Worm (Caenorhabditis elegans): ENCODE results near the gene his-60.

his-60 gene

DNA sequence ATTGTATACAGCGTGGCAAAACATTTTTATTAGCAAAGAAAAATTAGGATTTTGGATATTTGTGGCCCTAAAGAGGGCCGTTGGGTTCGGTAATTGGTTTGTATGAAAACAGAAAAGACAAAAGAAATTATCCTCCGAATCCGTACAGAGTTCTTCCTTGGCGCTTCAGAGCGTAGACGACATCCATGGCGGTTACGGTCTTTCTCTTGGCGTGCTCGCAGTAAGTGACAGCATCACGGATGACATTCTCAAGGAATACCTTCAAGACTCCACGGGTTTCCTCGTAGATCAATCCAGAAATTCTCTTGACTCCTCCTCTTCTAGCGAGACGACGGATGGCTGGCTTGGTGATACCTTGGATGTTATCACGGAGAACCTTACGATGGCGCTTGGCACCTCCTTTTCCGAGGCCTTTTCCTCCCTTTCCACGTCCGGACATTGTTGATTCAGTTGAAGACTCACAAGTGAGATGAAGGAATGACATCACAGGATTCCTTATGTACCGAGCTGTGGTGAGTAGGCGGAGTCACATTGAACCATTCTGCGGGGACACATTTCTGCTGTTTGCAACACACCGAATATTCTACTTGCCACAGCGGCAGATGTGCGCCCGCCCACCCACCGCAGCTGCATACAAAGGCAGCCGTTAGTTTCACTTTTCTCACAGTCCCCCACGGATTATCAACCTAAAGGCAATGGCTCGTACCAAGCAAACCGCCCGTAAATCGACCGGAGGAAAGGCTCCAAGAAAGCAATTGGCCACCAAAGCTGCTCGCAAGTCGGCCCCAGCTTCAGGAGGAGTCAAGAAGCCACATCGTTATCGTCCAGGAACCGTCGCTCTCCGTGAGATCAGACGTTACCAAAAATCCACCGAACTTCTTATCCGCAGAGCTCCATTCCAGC is at the start of gene his-60, which contains the start of gene his-59:
his-60 (minus strand) TSS at position 439 of the 903 bp plus-strand sequence.
his-59 (plus strand) TSS at position 696 of the 903 bp plus-strand sequence.
- TF ChIP-seq elt-1 (tag; optimal IDR thresholded peaks at IDR 0.05) (no peak), gmeb-1 (tag; optimal IDR thresholded peaks at IDR 0.05) (no peak), ceh-16 (tag; optimal IDR thresholded peaks at IDR 0.05) (peak; percentile 96), nhr-12 (tag; optimal IDR thresholded peaks at IDR 0.05) (no peak), sma-3 (GFP tag; optimal IDR thresholded peaks at IDR 0.05) (peak; percentile 12), alr-1 (tag; optimal IDR thresholded peaks at IDR 0.05) (no peak), unc-62 (GFP tag; optimal IDR thresholded peaks at IDR 0.05) (no peak), dmd-4 (tag; optimal IDR thresholded peaks at IDR 0.05) (no peak), sma-9 (GFP tag; optimal IDR thresholded peaks at IDR 0.05) (peak; percentile 63), sma-9 (tag; optimal IDR thresholded peaks at IDR 0.05) (no peak), fos-1 (tag; optimal IDR thresholded peaks at IDR 0.05) (peak; percentile 2), sem-4 (tag; optimal IDR thresholded peaks at IDR 0.05) (peak; percentile 11), R02D3.7 (tag; optimal IDR thresholded peaks at IDR 0.05) (no peak), mab-5 (tag; optimal IDR thresholded peaks at IDR 0.05) (peak; percentile 58), crh-2 (tag; optimal IDR thresholded peaks at IDR 0.05) (peak; percentile 19), ceh-82 (tag; optimal IDR thresholded peaks at IDR 0.05) (no peak), lin-13 (GFP tag; optimal IDR thresholded peaks at IDR 0.05) (peak; percentile 29)

DNA sequence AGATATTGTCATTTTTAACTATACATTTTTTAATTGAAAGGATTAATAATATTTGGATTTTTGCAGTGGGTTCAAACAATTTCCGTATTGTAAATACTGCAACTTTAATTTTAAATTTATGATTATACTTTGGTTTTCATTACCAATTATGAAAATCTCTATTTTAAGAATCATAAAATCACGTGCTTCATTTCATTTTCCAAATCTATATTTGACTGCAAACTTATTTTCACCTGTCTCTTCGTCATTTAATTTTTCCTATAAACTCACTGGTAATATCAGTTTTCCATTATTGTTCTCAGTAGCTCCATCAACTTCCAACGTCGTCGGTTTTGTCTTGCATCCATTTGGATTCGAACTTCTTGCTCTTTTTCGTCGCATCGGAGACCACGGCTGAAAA is 44.6 kb upstream of the his-60 start, which contains the start of gene R05G6.1:
R05G6.1 (plus strand) TSS at position 301 of the 400 bp plus-strand sequence.
- TF ChIP-seq ZK546.5 (tag; optimal IDR thresholded peaks at IDR 0.05) = no peak
- no peak for TF ChIP-seq alr-1 (tag; optimal IDR thresholded peaks at IDR 0.05)
- TF ChIP-seq sem-4 (tag; optimal IDR thresholded peaks at IDR 0.05) = no peak
- TF ChIP-seq sma-3 (GFP tag; optimal IDR thresholded peaks at IDR 0.05) = no peak
- no peak for TF ChIP-seq unc-62 (GFP tag; optimal IDR thresholded peaks at IDR 0.05)
- TF ChIP-seq nhr-77 (tag; optimal IDR thresholded peaks at IDR 0.05) = no peak
- TF ChIP-seq nhr-237 (tag; optimal IDR thresholded peaks at IDR 0.05) = no peak
- TF ChIP-seq fos-1 (tag; optimal IDR thresholded peaks at IDR 0.05) = no peak
- TF ChIP-seq lsy-2 (tag; optimal IDR thresholded peaks at IDR 0.05) = no peak
- no peak for TF ChIP-seq nhr-23 (tag; optimal IDR thresholded peaks at IDR 0.05)
- no peak for TF ChIP-seq nhr-11 (tag; optimal IDR thresholded peaks at IDR 0.05)
- TF ChIP-seq ztf-1 (GFP tag; conservative IDR thresholded peaks at IDR 0.05) = no peak

DNA sequence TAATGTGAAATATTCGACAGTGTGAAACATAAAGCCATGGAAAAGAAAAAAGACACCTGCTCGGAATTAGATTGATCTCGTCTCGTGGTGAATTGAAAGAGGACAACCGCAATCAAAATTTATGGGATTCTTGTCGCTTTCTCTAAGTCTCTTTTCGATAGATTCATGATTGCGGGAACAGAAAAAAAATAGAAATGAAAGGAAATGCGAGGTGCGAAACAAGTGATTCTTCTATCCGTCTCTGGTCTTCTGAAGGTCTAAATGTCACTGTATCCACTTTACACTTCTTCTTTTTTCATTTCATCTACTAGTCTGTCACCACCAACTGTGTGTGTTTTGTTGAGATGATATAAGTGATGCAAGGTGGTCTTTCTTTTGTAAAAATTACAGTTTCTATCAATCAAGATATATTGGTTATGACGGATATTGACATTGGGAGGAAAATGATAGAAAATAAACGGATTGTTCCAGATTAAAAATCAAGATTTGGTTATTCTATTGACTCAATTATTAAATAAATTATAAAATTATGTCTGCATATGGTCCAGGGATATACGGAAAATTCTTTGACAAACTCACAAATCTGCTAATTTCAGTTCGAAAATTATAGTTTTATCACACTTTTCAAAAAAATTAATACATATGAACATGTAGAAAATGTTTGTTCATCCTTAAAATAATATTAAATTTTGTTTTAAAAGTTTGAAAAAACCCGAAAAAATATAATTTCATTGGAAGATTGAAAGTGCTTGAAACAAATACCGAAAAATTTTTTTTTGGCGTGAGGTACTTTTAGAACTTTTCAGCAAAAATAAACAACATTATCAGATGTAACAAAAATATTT is 42.7 kb upstream of the his-60 start:
- TF ChIP-seq elt-3 (tag; optimal IDR thresholded peaks at IDR 0.05) (no peak), gmeb-1 (tag; optimal IDR thresholded peaks at IDR 0.05) (no peak), fos-1 (tag; optimal IDR thresholded peaks at IDR 0.05) (peak; percentile 34), ceh-16 (tag; optimal IDR thresholded peaks at IDR 0.05) (no peak), crh-2 (tag; optimal IDR thresholded peaks at IDR 0.05) (no peak), mab-5 (tag; optimal IDR thresholded peaks at IDR 0.05) (no peak), lsy-2 (tag; optimal IDR thresholded peaks at IDR 0.05) (no peak), ztf-11 (tag; optimal IDR thresholded peaks at IDR 0.05) (no peak)

DNA sequence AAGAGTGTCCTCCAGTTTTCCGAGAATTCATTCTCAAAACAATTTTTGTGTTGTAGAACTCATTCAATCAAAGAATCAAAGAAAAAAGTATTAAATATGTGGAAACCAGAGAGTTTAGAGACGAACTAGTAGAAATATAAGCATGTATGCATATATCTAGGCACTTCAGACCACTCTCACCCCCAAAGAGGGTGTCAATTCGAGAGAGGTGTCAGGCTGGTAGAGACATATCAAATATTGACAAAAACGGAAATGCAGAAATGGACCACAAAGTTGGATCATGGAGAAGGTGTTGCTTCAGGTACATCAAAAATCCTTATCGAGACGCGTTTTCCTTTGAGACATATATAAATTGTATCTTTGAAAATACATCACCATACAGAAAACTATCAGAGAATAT is 36.0 kb upstream of the his-60 start:
- TF ChIP-seq nhr-11 (tag; optimal IDR thresholded peaks at IDR 0.05) (no peak), F13H6.1 (tag; optimal IDR thresholded peaks at IDR 0.05) (no peak), nhr-21 (tag; optimal IDR thresholded peaks at IDR 0.05) (no peak)

DNA sequence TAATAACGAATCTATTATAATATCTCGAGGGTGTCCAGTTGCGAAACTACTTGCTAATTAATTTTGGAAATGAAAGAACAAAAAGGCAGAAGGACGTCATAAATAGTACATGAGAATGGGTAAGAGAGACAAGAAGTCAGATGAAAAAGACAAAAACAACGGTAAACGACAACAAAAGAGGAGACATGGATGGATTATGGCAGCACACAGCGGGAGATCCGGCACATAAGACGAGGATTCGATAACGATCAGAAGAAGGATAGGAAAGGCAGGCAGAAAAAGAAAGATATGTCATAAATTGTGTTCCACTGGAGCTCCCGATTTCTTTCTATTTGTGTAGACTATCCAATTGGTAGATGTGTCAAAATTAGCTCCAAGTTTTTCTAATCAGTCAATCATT is 33.8 kb upstream of the his-60 start:
- no peak for TF ChIP-seq alr-1 (tag; optimal IDR thresholded peaks at IDR 0.05)
- no peak for TF ChIP-seq aly-2 (tag; optimal IDR thresholded peaks at IDR 0.05)
- TF ChIP-seq nhr-237 (tag; optimal IDR thresholded peaks at IDR 0.05) = no peak
- no peak for TF ChIP-seq unc-55 (GFP tag; optimal IDR thresholded peaks at IDR 0.05)
- TF ChIP-seq sma-9 (GFP tag; optimal IDR thresholded peaks at IDR 0.05) = no peak
- no peak for TF ChIP-seq sma-9 (tag; optimal IDR thresholded peaks at IDR 0.05)
- TF ChIP-seq mdl-1 (tag; optimal IDR thresholded peaks at IDR 0.05) = no peak
- no peak for TF ChIP-seq ceh-82 (tag; optimal IDR thresholded peaks at IDR 0.05)
- no peak for TF ChIP-seq nhr-10 (tag; optimal IDR thresholded peaks at IDR 0.05)
- TF ChIP-seq elt-1 (tag; optimal IDR thresholded peaks at IDR 0.05) = no peak
- no peak for TF ChIP-seq ceh-16 (tag; optimal IDR thresholded peaks at IDR 0.05)
- no peak for TF ChIP-seq nhr-129 (tag; optimal IDR thresholded peaks at IDR 0.05)
- no peak for TF ChIP-seq ZK546.5 (tag; optimal IDR thresholded peaks at IDR 0.05)
- no peak for TF ChIP-seq nhr-12 (tag; optimal IDR thresholded peaks at IDR 0.05)
- no peak for TF ChIP-seq lsy-2 (tag; optimal IDR thresholded peaks at IDR 0.05)
- TF ChIP-seq crh-2 (tag; optimal IDR thresholded peaks at IDR 0.05) = no peak
- no peak for TF ChIP-seq elt-3 (tag; optimal IDR thresholded peaks at IDR 0.05)
- TF ChIP-seq sem-4 (tag; optimal IDR thresholded peaks at IDR 0.05) = no peak
- TF ChIP-seq unc-39 (tag; optimal IDR thresholded peaks at IDR 0.05) = no peak
- no peak for TF ChIP-seq ztf-1 (GFP tag; conservative IDR thresholded peaks at IDR 0.05)
- no peak for TF ChIP-seq nhr-23 (tag; optimal IDR thresholded peaks at IDR 0.05)

All from whole organism, L2 larva.